Worm (Caenorhabditis elegans) whole organism, L4 larva: ENCODE measurements around the gene ceh-13.

Source experiments
- arid-1 ChIP-seq: fragments of 200-800 bp; sonication (Bioruptor generic); conservative IDR thresholded peaks from 2 replicates; pipeline ENCODE4 v1.3.6; 2022; ENCODE audit warnings: missing genetic modification reagents, missing genetic modification characterization, missing compliant biosample characterization
- attf-4 ChIP-seq: sonication (generic microtip); optimal IDR thresholded peaks from 3 replicates; lab custom pipeline; 2017; ENCODE audit warnings: missing biosample characterization, missing genetic modification characterization
- ceh-82 ChIP-seq: sonication (generic microtip); optimal IDR thresholded peaks from 2 replicates; lab custom pipeline; 2017; ENCODE audit warnings: missing biosample characterization, missing genetic modification characterization
- fkh-10 ChIP-seq: fragments of 150-350 bp; optimal IDR thresholded peaks from 2 replicates; lab custom pipeline; 2014; ENCODE audit warnings: missing biosample characterization, missing genetic modification reagents, missing genetic modification characterization
- hlh-11 ChIP-seq: fragments of 200-800 bp; sonication (Bioruptor generic); optimal IDR thresholded peaks from 2 replicates; lab custom pipeline; 2018; ENCODE audit warnings: mild to moderate bottlenecking, missing genetic modification characterization, missing compliant biosample characterization
- nhr-102 ChIP-seq: sonication (generic microtip); optimal IDR thresholded peaks from 2 replicates; lab custom pipeline; 2016; ENCODE audit warnings: mild to moderate bottlenecking, missing genetic modification characterization, moderate library complexity, missing compliant biosample characterization
- nhr-25 ChIP-seq: sonication (generic microtip); optimal IDR thresholded peaks from 2 replicates; lab custom pipeline; 2017; ENCODE audit warnings: missing genetic modification characterization, mild to moderate bottlenecking, missing compliant biosample characterization, antibody characterized with exemption, moderate library complexity, borderline replicate concordance; ENCODE audit not compliant: insufficient read depth

DNA sequence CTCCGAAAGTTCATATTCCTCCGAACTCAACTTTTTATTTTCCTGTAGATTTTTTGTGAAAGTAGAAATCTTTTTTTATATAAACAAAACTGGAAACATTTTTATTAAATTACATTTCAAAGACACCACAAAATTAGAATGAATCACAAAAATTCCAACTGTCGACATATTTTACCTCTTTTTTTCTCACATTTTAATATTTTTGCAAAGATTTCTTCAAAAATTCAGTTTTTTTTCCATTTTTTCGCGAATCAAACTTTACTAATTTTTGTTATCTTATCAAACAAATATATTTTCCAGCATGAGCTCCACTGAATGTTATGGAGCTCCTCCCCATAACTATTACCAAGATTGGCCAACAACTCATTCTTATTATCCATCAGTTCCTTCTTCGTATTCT lies at the start of gene ceh-13:
- TF ChIP-seq nhr-102 (tag; lab: Kevin White, UChicago) (no peak), fkh-10 (no peak), ceh-82 (no peak), nhr-25 (tag; lab: Kevin White, UChicago) (no peak), arid-1 (GFP tag; lab: Robert Waterston, UW) (no peak), hlh-11 (tag; lab: Kevin White, UChicago) (no peak), attf-4 (tag; lab: Kevin White, UChicago) (no peak)
